Worm (Caenorhabditis elegans) whole organism, L3 larva: ENCODE results near the gene C09G1.5.

Experiments
- R02D3.7 ChIP-seq: fragments of 150-350 bp; optimal IDR thresholded peaks from 2 replicates; lab custom pipeline; 2014; ENCODE audit warnings: missing biosample characterization, missing genetic modification characterization
- ZK546.5 ChIP-seq: sonication (generic microtip); optimal IDR thresholded peaks from 2 replicates; lab custom pipeline; 2017; ENCODE audit warnings: missing biosample characterization, missing genetic modification characterization
- ama-1 ChIP-seq: fragments of 150-350 bp; optimal IDR thresholded peaks from 2 replicates; lab custom pipeline; 2018
- ceh-28 ChIP-seq: fragments of 150-350 bp; optimal IDR thresholded peaks from 2 replicates; lab custom pipeline; 2014; ENCODE audit warnings: missing biosample characterization, missing genetic modification reagents, missing genetic modification characterization
- ceh-9 ChIP-seq: sonication (generic microtip); optimal IDR thresholded peaks from 2 replicates; lab custom pipeline; 2018; ENCODE audit warnings: missing biosample characterization, missing genetic modification characterization
- daf-12 ChIP-seq: fragments of 150-350 bp; optimal IDR thresholded peaks from 2 replicates; lab custom pipeline; 2014; ENCODE audit warnings: missing biosample characterization, missing genetic modification reagents, missing genetic modification characterization
- elt-1 ChIP-seq: fragments of 150-350 bp; optimal IDR thresholded peaks from 2 replicates; lab custom pipeline; 2014; ENCODE audit warnings: missing biosample characterization, missing genetic modification characterization
- elt-2 ChIP-seq: sonication (generic microtip); optimal IDR thresholded peaks from 2 replicates; lab custom pipeline; 2016; ENCODE audit warnings: missing genetic modification reagents, mild to moderate bottlenecking, missing genetic modification characterization, missing compliant biosample characterization
- elt-3 ChIP-seq, 3 experiments: fragments of 150-350 bp in 1 of 3; sonication (generic microtip) in 2 of 3; optimal IDR thresholded peaks; 2 replicates in 2 of 3; 4 replicates in 1 of 3; lab custom pipeline; 2014 to 2017; ENCODE audit warnings: missing biosample characterization in 3 of 3, missing genetic modification characterization in 3 of 3
- eor-1 ChIP-seq, 2 experiments: fragments of 150-350 bp; optimal IDR thresholded peaks; 2 replicates each; lab custom pipeline; 2014 to 2018; ENCODE audit warnings: missing biosample characterization in 2 of 2, missing genetic modification characterization in 2 of 2
- fkh-2 ChIP-seq: fragments of 150-350 bp; optimal IDR thresholded peaks from 2 replicates; lab custom pipeline; 2014; ENCODE audit warnings: missing biosample characterization, missing genetic modification reagents, missing genetic modification characterization
- fos-1 ChIP-seq: fragments of 150-350 bp; optimal IDR thresholded peaks from 2 replicates; lab custom pipeline; 2014; ENCODE audit warnings: missing biosample characterization, missing genetic modification characterization
- hmg-11 ChIP-seq: sonication (generic microtip); optimal IDR thresholded peaks from 2 replicates; lab custom pipeline; 2016; ENCODE audit warnings: missing genetic modification characterization, missing compliant biosample characterization
- lin-15B ChIP-seq: fragments of 150-350 bp; optimal IDR thresholded peaks from 2 replicates; lab custom pipeline; 2014; ENCODE audit warnings: missing biosample characterization, missing genetic modification characterization
- lin-39 ChIP-seq: fragments of 150-350 bp; optimal IDR thresholded peaks from 2 replicates; lab custom pipeline; 2018; ENCODE audit warnings: missing biosample characterization, missing genetic modification reagents, missing genetic modification characterization
- lsy-12 ChIP-seq: sonication (generic microtip); optimal IDR thresholded peaks from 2 replicates; lab custom pipeline; 2016; ENCODE audit warnings: mild to moderate bottlenecking, missing genetic modification characterization, missing compliant biosample characterization
- mdl-1 ChIP-seq: fragments of 150-350 bp; optimal IDR thresholded peaks from 2 replicates; lab custom pipeline; 2014; ENCODE audit warnings: missing biosample characterization, missing genetic modification characterization
- nfya-1 ChIP-seq: sonication (generic microtip); optimal IDR thresholded peaks from 2 replicates; lab custom pipeline; 2017; ENCODE audit warnings: missing genetic modification characterization, mild to moderate bottlenecking, missing compliant biosample characterization, antibody characterized with exemption, moderate library complexity; ENCODE audit not compliant: insufficient read depth
- nhr-11 ChIP-seq: fragments of 150-350 bp; optimal IDR thresholded peaks from 2 replicates; lab custom pipeline; 2014; ENCODE audit warnings: missing biosample characterization, missing genetic modification characterization
- nhr-12 ChIP-seq: fragments of 150-350 bp; optimal IDR thresholded peaks from 2 replicates; lab custom pipeline; 2014; ENCODE audit warnings: missing biosample characterization, missing genetic modification characterization
- nhr-23 ChIP-seq: fragments of 150-350 bp; optimal IDR thresholded peaks from 2 replicates; lab custom pipeline; 2014; ENCODE audit warnings: missing biosample characterization, missing genetic modification reagents, missing genetic modification characterization
- nhr-237 ChIP-seq: fragments of 150-350 bp; optimal IDR thresholded peaks from 2 replicates; lab custom pipeline; 2014; ENCODE audit warnings: missing biosample characterization, missing genetic modification characterization
- nhr-25 ChIP-seq: sonication (generic microtip); optimal IDR thresholded peaks from 2 replicates; lab custom pipeline; 2017; ENCODE audit warnings: missing biosample characterization, missing genetic modification characterization
- nhr-43 ChIP-seq: sonication (generic microtip); optimal IDR thresholded peaks from 2 replicates; lab custom pipeline; 2016; ENCODE audit warnings: mild to moderate bottlenecking, missing genetic modification characterization, missing compliant biosample characterization; ENCODE audit not compliant: poor library complexity, severe bottlenecking
- nhr-77 ChIP-seq: fragments of 150-350 bp; optimal IDR thresholded peaks from 2 replicates; lab custom pipeline; 2014; ENCODE audit warnings: missing biosample characterization, missing genetic modification characterization
- pha-4 ChIP-seq: fragments of 150-350 bp; optimal IDR thresholded peaks from 2 replicates; lab custom pipeline; 2014; ENCODE audit warnings: missing biosample characterization, missing genetic modification reagents, missing genetic modification characterization
- pqm-1 ChIP-seq: fragments of 150-350 bp; optimal IDR thresholded peaks from 2 replicates; lab custom pipeline; 2017; ENCODE audit warnings: missing biosample characterization, missing genetic modification characterization, inconsistent platforms
- skn-1 ChIP-seq: fragments of 150-350 bp; optimal IDR thresholded peaks from 2 replicates; lab custom pipeline; 2014; ENCODE audit warnings: missing biosample characterization, missing genetic modification characterization
- snpc-4 ChIP-seq: fragments of 150-350 bp; optimal IDR thresholded peaks from 2 replicates; lab custom pipeline; 2014; ENCODE audit warnings: missing biosample characterization, missing genetic modification characterization
- zag-1 ChIP-seq: fragments of 150-350 bp; optimal IDR thresholded peaks from 2 replicates; lab custom pipeline; 2014; ENCODE audit warnings: missing biosample characterization, missing genetic modification characterization
- ztf-4 ChIP-seq: fragments of 150-350 bp; optimal IDR thresholded peaks from 2 replicates; lab custom pipeline; 2014; ENCODE audit warnings: missing biosample characterization, missing genetic modification characterization

Gene C09G1.5

DNA sequence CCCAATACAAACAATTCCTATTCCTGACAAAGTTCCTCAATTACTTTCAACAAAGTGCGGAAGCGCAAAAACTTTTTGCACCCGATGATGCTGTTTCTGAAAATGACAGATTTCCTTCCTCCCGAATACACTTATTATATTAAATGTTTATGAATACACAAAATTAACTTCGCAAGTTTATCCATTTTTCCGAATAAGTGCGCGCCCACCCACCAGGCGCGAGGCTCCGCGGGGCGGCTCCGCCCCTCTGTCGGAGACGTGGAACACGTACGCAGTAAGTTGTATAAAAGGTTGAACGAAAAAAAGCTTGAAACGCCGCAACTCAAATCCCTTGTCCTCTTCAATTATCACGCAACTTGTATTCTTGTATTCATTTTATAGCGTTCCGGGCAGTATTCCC lies at the start of gene C09G1.5:
Gene C09G1.5, plus strand, starts transcription at position 301 of the 400 bp plus-strand sequence.
- TF ChIP-seq pha-4 (tag; lab: Kevin White, UChicago) (no peak), daf-12 (tag; lab: Kevin White, UChicago) (no peak), lsy-12 (tag; lab: Kevin White, UChicago) (no peak), ZK546.5 (no peak), eor-1 (tag; optimal IDR thresholded peaks at IDR 0.05; lab: Kevin White, UChicago) (no peak)

ce11 chrX:15910328-15910727 lies 48.5 kb upstream of the C09G1.5 start, which contains the start of gene npr-33:
TSS of gene npr-33 (plus strand) at chrX:15910628.
- no peak for TF ChIP-seq R02D3.7

- TF ChIP-seq nhr-25 (tag; lab: Kevin White, UChicago) (no peak), ceh-9 (tag; lab: Kevin White, UChicago) (no peak), ama-1 (lab: Kevin White, UChicago) (no peak), nhr-43 (tag; lab: Kevin White, UChicago) (no peak), lin-15B (tag; lab: Kevin White, UChicago) (no peak), nhr-237 (tag; lab: Kevin White, UChicago) (no peak), zag-1 (tag; lab: Kevin White, UChicago) (no peak), ceh-28 (tag; lab: Kevin White, UChicago) (no peak), nhr-11 (no peak), fos-1 (tag; lab: Kevin White, UChicago) (no peak), elt-3 (tag; optimal IDR thresholded peaks at IDR 0.05; lab: Kevin White, UChicago) (no peak), nhr-77 (tag; lab: Kevin White, UChicago) (no peak), nfya-1 (tag; lab: Kevin White, UChicago) (no peak), elt-2 (tag; lab: Kevin White, UChicago) (no peak), ZK546.5 (no peak), nhr-23 (tag; lab: Kevin White, UChicago) (no peak), nhr-12 (tag; lab: Kevin White, UChicago) (no peak), ztf-4 (tag; lab: Kevin White, UChicago) (no peak)
These were observed 46.0 kb upstream of the C09G1.5 start for ce11 chrX:15912841-15913240.

DNA sequence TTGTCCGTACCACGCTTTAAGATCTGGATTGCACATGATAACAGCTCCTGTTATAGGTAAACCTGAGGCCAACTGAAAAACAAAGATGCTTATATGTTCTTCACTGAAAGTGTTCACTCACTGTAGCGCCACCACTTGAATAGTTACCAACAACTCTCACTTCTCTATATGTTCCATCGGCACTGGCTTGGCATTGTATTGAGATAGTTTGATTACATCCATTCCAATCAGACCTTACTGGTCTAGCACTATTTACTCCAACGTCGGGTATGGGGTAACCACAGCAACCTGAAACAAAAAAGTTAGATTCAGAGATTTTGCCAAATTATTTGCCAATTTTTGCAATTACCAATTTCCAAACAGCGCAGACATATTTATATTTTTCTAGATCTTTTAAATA lies 43.1 kb upstream of the C09G1.5 start:
- no peak for TF ChIP-seq snpc-4 (tag; lab: Kevin White, UChicago)
- no peak for TF ChIP-seq ZK546.5
- TF ChIP-seq mdl-1 (tag; lab: Kevin White, UChicago) = no peak
- no peak for TF ChIP-seq nfya-1 (tag; lab: Kevin White, UChicago)
- no peak for TF ChIP-seq elt-3 (tag; optimal IDR thresholded peaks at IDR 0.05; lab: Kevin White, UChicago)

DNA sequence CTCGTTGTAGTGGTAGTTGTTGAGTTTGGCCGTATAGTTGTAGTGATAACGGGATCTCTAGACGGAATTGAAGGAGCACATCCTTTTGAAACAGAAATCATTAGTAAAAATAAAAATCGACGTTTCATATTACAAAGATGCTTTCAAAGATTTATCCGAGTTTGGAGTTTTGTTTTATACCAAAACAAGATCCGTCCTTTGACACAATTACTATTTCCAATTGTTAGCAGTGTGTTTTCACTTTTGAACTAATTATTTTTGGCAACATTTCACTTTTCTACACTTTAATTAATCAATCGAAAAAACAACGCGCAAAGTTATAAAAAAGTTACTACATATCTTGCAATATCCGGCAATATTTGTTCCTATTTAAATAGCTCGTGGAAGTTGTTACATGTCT lies 41.9 kb upstream of the C09G1.5 start, which contains the start of the genes F31B9.4 and F31B9.2:
Gene F31B9.4, minus strand, starts transcription at position 101 of the 400 bp plus-strand sequence.
Gene F31B9.2, plus strand, starts transcription at position 368 of the 400 bp plus-strand sequence.
- TF ChIP-seq fos-1 (tag; lab: Kevin White, UChicago) (no peak), elt-3 (tag; optimal IDR thresholded peaks at IDR 0.05; lab: Kevin White, UChicago) (no peak), lin-39 (tag; lab: Kevin White, UChicago) (no peak), nhr-43 (tag; lab: Kevin White, UChicago) (no peak), ceh-9 (tag; lab: Kevin White, UChicago) (no peak)

DNA sequence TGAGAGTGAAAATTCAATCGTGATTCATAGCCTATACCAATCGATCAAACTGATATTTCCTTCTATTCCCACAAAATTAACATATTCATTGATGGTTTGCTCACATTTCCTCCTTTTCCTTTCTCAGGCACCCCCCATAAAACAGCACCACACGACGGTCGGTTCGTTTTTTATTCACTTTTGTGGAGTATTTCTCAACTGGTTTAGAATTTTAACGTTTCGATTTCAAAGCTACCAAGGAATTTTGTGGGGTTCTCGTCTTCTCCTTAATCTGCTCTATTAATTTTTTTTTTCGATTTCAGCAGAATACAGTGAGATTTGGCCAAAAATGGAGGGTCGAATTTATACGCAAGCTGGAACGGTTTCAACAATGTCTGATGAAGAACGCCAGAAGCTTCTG lies 39.5 kb upstream of the C09G1.5 start, which contains the start of gene F31B9.7:
Gene F31B9.7, plus strand, starts transcription at position 301 of the 400 bp plus-strand sequence.
- no peak for TF ChIP-seq ama-1 (lab: Kevin White, UChicago)
- no peak for TF ChIP-seq elt-3 (tag; optimal IDR thresholded peaks at IDR 0.05; lab: Kevin White, UChicago)
- TF ChIP-seq nhr-11 = no peak
- no peak for TF ChIP-seq hmg-11 (tag; lab: Kevin White, UChicago)
- no peak for TF ChIP-seq skn-1 (tag; lab: Kevin White, UChicago)
- no peak for TF ChIP-seq pqm-1
- TF ChIP-seq fkh-2 (tag; lab: Kevin White, UChicago) = no peak
- TF ChIP-seq zag-1 (tag; lab: Kevin White, UChicago) = no peak
- TF ChIP-seq elt-1 (tag; lab: Kevin White, UChicago) = no peak
- TF ChIP-seq ceh-28 (tag; lab: Kevin White, UChicago) = no peak
